Fruit fly (Drosophila melanogaster) whole organism: ENCODE results near the gene CG7133.

Experiments used
- CG8478 ChIP-seq: fragments of >200 bp; optimal IDR thresholded peaks from 2 replicates; lab custom pipeline; 2018; ENCODE audit warnings: inconsistent platforms
- Dll ChIP-seq: fragments of >200 bp; optimal IDR thresholded peaks from 2 replicates; lab custom pipeline; 2017
- EcR ChIP-seq, 2 experiments: fragments of >200 bp; optimal IDR thresholded peaks; 2 replicates each; lab custom pipeline; 2017; ENCODE audit warnings: missing biosample characterization in 2 of 2, missing genetic modification characterization in 2 of 2, missing genetic modification reagents in 2 of 2
- pan ChIP-seq: fragments of >200 bp; optimal IDR thresholded peaks from 2 replicates; lab custom pipeline; 2017
- psq ChIP-seq: fragments of >200 bp; optimal IDR thresholded peaks from 2 replicates; lab custom pipeline; 2017
- usp ChIP-seq: fragments of >200 bp; optimal IDR thresholded peaks from 2 replicates; lab custom pipeline; 2017; ENCODE audit warnings: missing biosample characterization, missing genetic modification characterization, mixed read lengths

Gene CG7133

dm6 chr3L:22074347-22074971, at the start of gene CG7133:
Gene CG7133 (minus strand): TSS chr3L:22074523.
- TF ChIP-seq usp (GFP tag; lab: Kevin White, UChicago): no peak
- no peak for TF ChIP-seq pan (lab: Kevin White, UChicago)
- TF ChIP-seq CG8478 (lab: Kevin White, UChicago): no peak
- TF ChIP-seq Dll: no peak
- no peak for TF ChIP-seq psq (lab: Kevin White, UChicago)

- TF ChIP-seq pan (lab: Kevin White, UChicago) (no peak), EcR (GFP tag; optimal IDR thresholded peaks at IDR 0.05; lab: Kevin White, UChicago) (no peak), Dll (no peak), usp (GFP tag; lab: Kevin White, UChicago) (no peak)
Observed at dm6 chr3L:22113186-22113585, 38.9 kb upstream of the CG7133 start.

- TF ChIP-seq pan (lab: Kevin White, UChicago): no peak
- TF ChIP-seq EcR (GFP tag; optimal IDR thresholded peaks at IDR 0.05; lab: Kevin White, UChicago): no peak
- no peak for TF ChIP-seq CG8478 (lab: Kevin White, UChicago)
- TF ChIP-seq usp (GFP tag; lab: Kevin White, UChicago): no peak
Observed at dm6 chr3L:22109903-22110302, 35.6 kb upstream of the CG7133 start.

dm6 chr3L:22106704-22107103, 32.4 kb upstream of the CG7133 start:
- no peak for TF ChIP-seq CG8478 (lab: Kevin White, UChicago)
- no peak for TF ChIP-seq pan (lab: Kevin White, UChicago)
- no peak for TF ChIP-seq psq (lab: Kevin White, UChicago)
- TF ChIP-seq EcR (GFP tag; optimal IDR thresholded peaks at IDR 0.05; lab: Kevin White, UChicago): no peak
- no peak for TF ChIP-seq Dll
- no peak for TF ChIP-seq usp (GFP tag; lab: Kevin White, UChicago)

- TF ChIP-seq usp (GFP tag; lab: Kevin White, UChicago) (no peak), pan (lab: Kevin White, UChicago) (no peak), CG8478 (lab: Kevin White, UChicago) (no peak), EcR (GFP tag; optimal IDR thresholded peaks at IDR 0.05; lab: Kevin White, UChicago) (no peak), psq (lab: Kevin White, UChicago) (no peak), Dll (no peak)
Observed at dm6 chr3L:22094308-22094866, 20.1 kb upstream of the CG7133 start.

dm6 chr3L:22091339-22091738, 17.0 kb upstream of the CG7133 start:
- no peak for TF ChIP-seq psq (lab: Kevin White, UChicago)
- TF ChIP-seq CG8478 (lab: Kevin White, UChicago): no peak
- TF ChIP-seq usp (GFP tag; lab: Kevin White, UChicago): no peak
- no peak for TF ChIP-seq EcR (GFP tag; optimal IDR thresholded peaks at IDR 0.05; lab: Kevin White, UChicago)
- TF ChIP-seq Dll: no peak
- TF ChIP-seq pan (lab: Kevin White, UChicago): no peak

dm6 chr3L:22083131-22083648, 8.9 kb upstream of the CG7133 start:
- no peak for TF ChIP-seq EcR (GFP tag; optimal IDR thresholded peaks at IDR 0.05; lab: Kevin White, UChicago)
- no peak for TF ChIP-seq Dll
- TF ChIP-seq usp (GFP tag; lab: Kevin White, UChicago): no peak
- TF ChIP-seq pan (lab: Kevin White, UChicago): no peak
- no peak for TF ChIP-seq psq (lab: Kevin White, UChicago)
- TF ChIP-seq CG8478 (lab: Kevin White, UChicago): no peak

dm6 chr3L:22082420-22082819, 8.1 kb upstream of the CG7133 start, which contains the start of gene msopa:
Gene msopa (plus strand): TSS chr3L:22082720.
- TF ChIP-seq CG8478 (lab: Kevin White, UChicago) (no peak), Dll (no peak), EcR (GFP tag; optimal IDR thresholded peaks at IDR 0.05; lab: Kevin White, UChicago) (no peak), pan (lab: Kevin White, UChicago) (no peak), usp (GFP tag; lab: Kevin White, UChicago) (no peak)

- no peak for TF ChIP-seq pan (lab: Kevin White, UChicago)
- no peak for TF ChIP-seq CG8478 (lab: Kevin White, UChicago)
- TF ChIP-seq usp (GFP tag; lab: Kevin White, UChicago): no peak
- no peak for TF ChIP-seq Dll
- no peak for TF ChIP-seq psq (lab: Kevin White, UChicago)
Observed at dm6 chr3L:22080022-22080421, 5.7 kb upstream of the CG7133 start, which contains the start of gene Sfp79B. Gene Sfp79B (plus strand): TSS chr3L:22080322.

- TF ChIP-seq pan (lab: Kevin White, UChicago): no peak
- TF ChIP-seq CG8478 (lab: Kevin White, UChicago): no peak
- TF ChIP-seq psq (lab: Kevin White, UChicago): no peak
- no peak for TF ChIP-seq usp (GFP tag; lab: Kevin White, UChicago)
- no peak for TF ChIP-seq Dll
- no peak for TF ChIP-seq EcR (GFP tag; optimal IDR thresholded peaks at IDR 0.05; lab: Kevin White, UChicago)
Observed at dm6 chr3L:22078063-22078462, 3.7 kb upstream of the CG7133 start.

dm6 chr3L:22075706-22076398, 1.5 kb upstream of the CG7133 start, which contains the start of the genes CG7130 and RpLP0:
Gene CG7130 (minus strand): TSS chr3L:22075756.
Gene RpLP0 (plus strand): TSS chr3L:22075867.
- no peak for TF ChIP-seq usp (GFP tag; lab: Kevin White, UChicago)
